Fruit fly (Drosophila melanogaster) whole organism, prepupa: ENCODE results near the gene CG8541.

Source experiments
- CG8319 ChIP-seq: fragments of 200-800 bp; sonication (Bioruptor generic); optimal IDR thresholded peaks from 3 replicates; lab custom pipeline; 2016; ENCODE audit warnings: missing biosample characterization, missing genetic modification characterization
- CG8632 ChIP-seq: fragments of 200-800 bp; sonication (Bioruptor generic); optimal IDR thresholded peaks from 3 replicates; lab custom pipeline; 2016; ENCODE audit warnings: missing biosample characterization, missing genetic modification characterization
- Ets96B ChIP-seq: fragments of 200-800 bp; optimal IDR thresholded peaks from 2 replicates; lab custom pipeline; 2019; ENCODE audit warnings: missing biosample characterization, mild to moderate bottlenecking, missing genetic modification characterization, moderate library complexity
- Hr39 ChIP-seq: fragments of 200-800 bp; sonication (Bioruptor generic); optimal IDR thresholded peaks from 2 replicates; lab custom pipeline; 2016; ENCODE audit warnings: missing biosample characterization, missing genetic modification characterization
- Hr4 ChIP-seq: fragments of 200-800 bp; sonication (Bioruptor generic); optimal IDR thresholded peaks from 3 replicates; lab custom pipeline; 2016; ENCODE audit warnings: missing biosample characterization, missing genetic modification characterization
- Smox ChIP-seq: fragments of 200-800 bp; sonication (Bioruptor generic); optimal IDR thresholded peaks from 3 replicates; lab custom pipeline; 2016; ENCODE audit warnings: missing biosample characterization, missing genetic modification characterization
- acj6 ChIP-seq: fragments of 200-800 bp; sonication (Bioruptor generic); optimal IDR thresholded peaks from 3 replicates; lab custom pipeline; 2016; ENCODE audit warnings: missing biosample characterization, missing genetic modification characterization
- fd59A ChIP-seq: fragments of 200-800 bp; sonication (Bioruptor generic); optimal IDR thresholded peaks from 2 replicates; lab custom pipeline; 2017; ENCODE audit warnings: missing biosample characterization, mild to moderate bottlenecking, missing genetic modification characterization, missing genetic modification reagents

DNA sequence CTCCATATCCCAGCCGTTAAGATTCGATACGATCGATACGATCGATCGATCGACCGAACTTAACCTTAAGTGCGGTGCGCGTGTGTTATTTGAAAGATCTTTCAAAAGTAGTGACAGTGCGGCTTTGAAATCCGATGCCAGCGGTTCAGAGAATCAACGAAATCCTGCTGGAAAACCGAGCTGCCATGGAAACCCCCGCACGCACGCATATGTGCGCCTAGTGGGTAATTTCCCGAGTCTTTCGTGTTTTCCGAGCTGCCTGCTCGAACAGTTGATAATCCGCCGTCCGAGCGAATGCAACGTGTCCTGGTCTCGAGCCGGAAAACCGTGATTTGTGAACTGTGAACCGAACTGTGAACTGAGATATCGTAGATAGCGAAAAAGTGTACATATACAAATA, 47.9 kb downstream of the CG8541 start:
- TF ChIP-seq fd59A (GFP tag; lab: Kevin White, UChicago) (no peak), Smox (GFP tag; lab: Kevin White, UChicago) (no peak), CG8319 (GFP tag; lab: Kevin White, UChicago) (no peak), acj6 (no peak), CG8632 (GFP tag; lab: Kevin White, UChicago) (no peak), Hr39 (no peak), Ets96B (tag; lab: Kevin White, UChicago) (no peak), Hr4 (GFP tag; lab: Kevin White, UChicago) (no peak)
